Fruit fly (Drosophila melanogaster): ENCODE data around the gene CG31233.

- no peak for TF ChIP-seq EcR (GFP tag; optimal IDR thresholded peaks at IDR 0.05)
- no peak for TF ChIP-seq CG8159 (tag; optimal IDR thresholded peaks at IDR 0.05)
- TF ChIP-seq CG13204 (GFP tag; optimal IDR thresholded peaks at IDR 0.05), result no peak
- TF ChIP-seq CG15710 (tag; optimal IDR thresholded peaks at IDR 0.05), result no peak
- no peak for TF ChIP-seq fd96Ca (GFP tag; IDR thresholded peaks at IDR 0.05)
- TF ChIP-seq Pif1A (GFP tag; optimal IDR thresholded peaks at IDR 0.05), result no peak
- TF ChIP-seq CG34367 (tag; optimal IDR thresholded peaks at IDR 0.05), result no peak
- no peak for TF ChIP-seq CG17806 (tag; optimal IDR thresholded peaks at IDR 0.05)
- no peak for TF ChIP-seq CG8301 (tag; optimal IDR thresholded peaks at IDR 0.05)
- no peak for TF ChIP-seq CG9948 (tag; optimal IDR thresholded peaks at IDR 0.05)
- TF ChIP-seq D1 (tag; optimal IDR thresholded peaks at IDR 0.05), result no peak
- no peak for TF ChIP-seq rn (GFP tag; IDR thresholded peaks at IDR 0.05)
These were observed 12.9 kb upstream of the CG31233 start, which contains the start of gene CG42869 for dm6 chr3R:21736749-21737148.
